Worm (Caenorhabditis elegans): ENCODE measurements around the gene alkb-1.

DNA sequence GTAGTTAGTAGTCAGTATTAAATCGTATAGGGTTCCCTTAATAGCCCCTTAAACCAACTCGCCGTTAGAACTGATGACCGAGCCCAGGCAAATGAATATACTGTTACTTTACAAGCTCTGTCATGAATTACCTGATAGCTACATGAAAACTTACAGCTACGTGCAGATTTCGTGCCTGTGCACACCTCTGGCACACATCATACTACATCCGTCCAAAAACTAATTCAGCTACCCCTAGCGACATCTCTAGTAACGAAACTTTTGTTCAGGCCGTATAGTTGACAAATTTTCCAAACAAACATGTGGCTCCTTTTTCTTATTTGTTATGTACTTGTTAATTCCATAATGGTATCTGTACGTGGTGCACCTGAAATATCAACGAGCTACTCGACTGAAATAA, 12.1 kb upstream of the alkb-1 start, which contains the start of gene F54D12.1:
- no peak for TF ChIP-seq ceh-9 (tag; optimal IDR thresholded peaks at IDR 0.05)
- no peak for TF ChIP-seq ama-1 (optimal IDR thresholded peaks at IDR 0.05)
- no peak for TF ChIP-seq pqm-1 (tag; optimal IDR thresholded peaks at IDR 0.05)
- TF ChIP-seq pat-9 (tag; optimal IDR thresholded peaks at IDR 0.05): no peak
- no peak for TF ChIP-seq nhr-11 (tag; optimal IDR thresholded peaks at IDR 0.05)
- no peak for TF ChIP-seq hlh-30 (tag; optimal IDR thresholded peaks at IDR 0.05; ENCODE audit: insufficient read depth)
- no peak for TF ChIP-seq ceh-6 (GFP tag; optimal IDR thresholded peaks at IDR 0.05)
- no peak for TF ChIP-seq pha-4 (tag; optimal IDR thresholded peaks at IDR 0.05)
- no peak for TF ChIP-seq ets-4 (tag; optimal IDR thresholded peaks at IDR 0.05)
- no peak for TF ChIP-seq rnt-1 (tag; optimal IDR thresholded peaks at IDR 0.05)
- no peak for TF ChIP-seq hlh-6 (tag; optimal IDR thresholded peaks at IDR 0.05)
- no peak for TF ChIP-seq C08G9.2 (tag; optimal IDR thresholded peaks at IDR 0.05)

Data from whole organism, late embryonic.